Fruit fly (Drosophila melanogaster) whole organism, embryonic: ENCODE results near the gene glob3.

Source experiments
- C15 ChIP-seq: fragments of 200-800 bp; sonication (Bioruptor generic); IDR thresholded peaks from 3 replicates; pipeline ENCODE4 v1.3.6; 2022; ENCODE audit warnings: missing biosample characterization, missing genetic modification characterization
- CG10431 ChIP-seq: fragments of 200-800 bp; sonication (Bioruptor generic); optimal IDR thresholded peaks from 3 replicates; lab custom pipeline; 2018; ENCODE audit warnings: missing biosample characterization, mild to moderate bottlenecking, missing genetic modification characterization
- CG10543 ChIP-seq: fragments of 200-800 bp; sonication (Bioruptor generic); optimal IDR thresholded peaks from 3 replicates; lab custom pipeline; 2017; ENCODE audit warnings: missing biosample characterization, mild to moderate bottlenecking, missing genetic modification characterization, moderate library complexity
- CG10565 ChIP-seq: fragments of 200-800 bp; sonication (Bioruptor generic); optimal IDR thresholded peaks from 3 replicates; lab custom pipeline; 2016; ENCODE audit warnings: missing biosample characterization, mild to moderate bottlenecking, missing genetic modification characterization
- CG11398 ChIP-seq: fragments of 200-800 bp; sonication (Bioruptor generic); optimal IDR thresholded peaks from 2 replicates; lab custom pipeline; 2016; ENCODE audit warnings: missing biosample characterization, missing genetic modification characterization
- CG11560 ChIP-seq: fragments of 200-800 bp; sonication (Bioruptor generic); IDR thresholded peaks from 3 replicates; pipeline ENCODE4 v1.3.6; 2022; ENCODE audit warnings: missing biosample characterization, missing genetic modification characterization
- CG15073 ChIP-seq: fragments of 200-800 bp; sonication (Bioruptor generic); optimal IDR thresholded peaks from 2 replicates; lab custom pipeline; 2016; ENCODE audit warnings: missing biosample characterization, missing genetic modification characterization
- CG16813 ChIP-seq: fragments of 200-800 bp; sonication (Bioruptor generic); IDR thresholded peaks from 3 replicates; pipeline ENCODE4 v1.3.6; 2022; ENCODE audit warnings: missing biosample characterization, missing genetic modification characterization; ENCODE audit not compliant: partially characterized antibody
- CG17359 ChIP-seq: fragments of 200-800 bp; sonication (Bioruptor generic); optimal IDR thresholded peaks from 3 replicates; lab custom pipeline; 2018; ENCODE audit warnings: missing biosample characterization, mild to moderate bottlenecking, missing genetic modification characterization, moderate library complexity
- CG17612 ChIP-seq: fragments of 200-800 bp; sonication (Bioruptor generic); IDR thresholded peaks from 2 replicates; pipeline ENCODE4 v1.3.6; 2022; ENCODE audit warnings: missing biosample characterization, missing genetic modification characterization
- CG2129 ChIP-seq: fragments of 200-800 bp; sonication (Bioruptor generic); IDR thresholded peaks from 2 replicates; pipeline ENCODE4 v1.3.6; 2022; ENCODE audit warnings: missing biosample characterization, missing genetic modification characterization; ENCODE audit not compliant: partially characterized antibody
- CG2199 ChIP-seq: fragments of 200-800 bp; sonication (Bioruptor generic); IDR thresholded peaks from 3 replicates; pipeline ENCODE4 v1.3.6; 2022; ENCODE audit warnings: missing biosample characterization, missing genetic modification characterization
- CG34422 ChIP-seq: fragments of 200-800 bp; sonication (Bioruptor generic); IDR thresholded peaks from 3 replicates; pipeline ENCODE4 v1.3.6; 2022; ENCODE audit warnings: missing biosample characterization, missing genetic modification characterization
- CG3847 ChIP-seq: fragments of 200-800 bp; sonication (Bioruptor generic); IDR thresholded peaks from 2 replicates; pipeline ENCODE4 v1.3.6; 2022; ENCODE audit warnings: missing biosample characterization, missing genetic modification characterization
- CG3995 ChIP-seq: fragments of 200-800 bp; sonication (Bioruptor generic); optimal IDR thresholded peaks from 3 replicates; lab custom pipeline; 2016; ENCODE audit warnings: missing biosample characterization, missing genetic modification characterization
- CG4730 ChIP-seq: fragments of 200-800 bp; sonication (Bioruptor generic); IDR thresholded peaks from 2 replicates; pipeline ENCODE4 v1.3.6; 2022; ENCODE audit warnings: missing biosample characterization, missing genetic modification characterization
- CG4854 ChIP-seq: fragments of 200-800 bp; sonication (Bioruptor generic); optimal IDR thresholded peaks from 2 replicates; lab custom pipeline; 2016; ENCODE audit warnings: missing biosample characterization, missing genetic modification characterization, inconsistent platforms
- CG6813 ChIP-seq: fragments of 200-800 bp; sonication (Bioruptor generic); optimal IDR thresholded peaks from 2 replicates; lab custom pipeline; 2017; ENCODE audit warnings: missing biosample characterization, missing genetic modification characterization, mild to moderate bottlenecking, moderate library complexity, missing genetic modification reagents
- CHES-1-like ChIP-seq: fragments of 200-800 bp; sonication (Bioruptor generic); optimal IDR thresholded peaks from 2 replicates; lab custom pipeline; 2016; ENCODE audit warnings: missing biosample characterization, missing genetic modification characterization
- CoRest ChIP-seq: fragments of 200-800 bp; sonication (Bioruptor generic); optimal IDR thresholded peaks from 3 replicates; lab custom pipeline; 2018; ENCODE audit warnings: missing biosample characterization, mild to moderate bottlenecking, missing genetic modification characterization, moderate library complexity
- Drgx ChIP-seq: fragments of 200-800 bp; sonication (Bioruptor generic); IDR thresholded peaks from 2 replicates; pipeline ENCODE4 v1.3.6; 2022; ENCODE audit warnings: missing biosample characterization, missing genetic modification characterization
- H2.0 ChIP-seq: fragments of 200-800 bp; sonication (Bioruptor generic); IDR thresholded peaks from 2 replicates; pipeline ENCODE4 v1.3.6; 2022; ENCODE audit warnings: missing biosample characterization, missing genetic modification characterization
- Hr78 ChIP-seq, 2 experiments: fragments of 200-800 bp in 1 of 2; fragments of >200 bp in 1 of 2; sonication (Bioruptor generic) in 1 of 2; optimal IDR thresholded peaks; 2 replicates each; lab custom pipeline; 2017 to 2019; ENCODE audit warnings: missing biosample characterization in 2 of 2, missing genetic modification characterization in 2 of 2, mild to moderate bottlenecking in 1 of 2, moderate library complexity in 1 of 2
- Jarid2 ChIP-seq: fragments of 200-800 bp; sonication (Bioruptor generic); optimal IDR thresholded peaks from 3 replicates; lab custom pipeline; 2017; ENCODE audit warnings: mild to moderate bottlenecking, missing biosample characterization, missing genetic modification reagents, missing genetic modification characterization
- MESR4 ChIP-seq: fragments of 200-800 bp; sonication (Bioruptor generic); optimal IDR thresholded peaks from 2 replicates; lab custom pipeline; 2018; ENCODE audit warnings: missing biosample characterization, mild to moderate bottlenecking, missing genetic modification characterization, moderate library complexity
- Med ChIP-seq: fragments of 200-800 bp; sonication (Bioruptor generic); peaks from one replicate; lab custom pipeline; 2016; ENCODE audit warnings: missing biosample characterization, missing genetic modification characterization, mild to moderate bottlenecking, inconsistent platforms, moderate library complexity
- Ptx1 ChIP-seq: fragments of 200-800 bp; sonication (Bioruptor generic); IDR thresholded peaks from 2 replicates; pipeline ENCODE4 v1.3.6; 2022; ENCODE audit warnings: missing biosample characterization, missing genetic modification characterization
- Sry-β ChIP-seq: fragments of 200-800 bp; sonication (Bioruptor generic); optimal IDR thresholded peaks from 2 replicates; lab custom pipeline; 2018; ENCODE audit warnings: missing biosample characterization, mild to moderate bottlenecking, missing genetic modification characterization, moderate library complexity
- Sry-δ ChIP-seq: fragments of 200-800 bp; sonication (Bioruptor generic); optimal IDR thresholded peaks from 2 replicates; lab custom pipeline; 2016; ENCODE audit warnings: missing biosample characterization, missing genetic modification characterization
- TFAM ChIP-seq: fragments of 200-800 bp; sonication (Bioruptor generic); optimal IDR thresholded peaks from 2 replicates; lab custom pipeline; 2017; ENCODE audit warnings: missing biosample characterization, missing genetic modification characterization, inconsistent platforms
- Usf ChIP-seq: fragments of 200-800 bp; sonication (Bioruptor generic); optimal IDR thresholded peaks from 2 replicates; lab custom pipeline; 2017; ENCODE audit warnings: missing genotype, missing biosample characterization, missing genetic modification characterization
- abd-A ChIP-seq: fragments of 200-800 bp; sonication (Bioruptor generic); optimal IDR thresholded peaks from 3 replicates; lab custom pipeline; 2019; ENCODE audit warnings: missing biosample characterization, mild to moderate bottlenecking, missing genetic modification characterization, moderate library complexity
- aop ChIP-seq: fragments of 200-800 bp; sonication (Bioruptor generic); IDR thresholded peaks from 2 replicates; pipeline ENCODE4 v1.3.6; 2022; ENCODE audit warnings: missing biosample characterization, missing genetic modification characterization
- bsh ChIP-seq, 2 experiments: fragments of 200-800 bp; sonication (Bioruptor generic); optimal IDR thresholded peaks; 2 replicates each; lab custom pipeline; 2017 to 2018; ENCODE audit warnings: mild to moderate bottlenecking in 2 of 2, missing biosample characterization in 2 of 2, missing genetic modification characterization in 2 of 2, moderate library complexity in 1 of 2
- cato ChIP-seq: fragments of 200-800 bp; sonication (Bioruptor generic); optimal IDR thresholded peaks from 2 replicates; lab custom pipeline; 2016; ENCODE audit warnings: missing biosample characterization, missing genetic modification characterization, borderline replicate concordance
- dati ChIP-seq: fragments of 200-800 bp; sonication (Bioruptor generic); IDR thresholded peaks from 2 replicates; pipeline ENCODE4 v1.3.6; 2022; ENCODE audit warnings: missing biosample characterization, missing genetic modification characterization
- fru ChIP-seq: fragments of >200 bp; optimal IDR thresholded peaks from 2 replicates; lab custom pipeline; 2017
- gce ChIP-seq: fragments of 200-800 bp; sonication (Bioruptor generic); IDR thresholded peaks from 3 replicates; pipeline ENCODE4 v1.3.6; 2022; ENCODE audit warnings: missing biosample characterization, missing genetic modification characterization
- gfzf ChIP-seq: fragments of 200-800 bp; sonication (Bioruptor generic); optimal IDR thresholded peaks from 2 replicates; lab custom pipeline; 2016; ENCODE audit warnings: missing biosample characterization, mild to moderate bottlenecking, missing genetic modification characterization, moderate library complexity
- hb ChIP-seq: fragments of 200-800 bp; sonication (Bioruptor generic); IDR thresholded peaks from 3 replicates; pipeline ENCODE4 v1.3.6; 2022; ENCODE audit warnings: missing biosample characterization, missing genetic modification characterization; ENCODE audit not compliant: partially characterized antibody
- inv ChIP-seq: fragments of 200-800 bp; sonication (Bioruptor generic); IDR thresholded peaks from 2 replicates; pipeline ENCODE4 v1.3.6; 2022; ENCODE audit warnings: missing biosample characterization, missing genetic modification characterization; ENCODE audit not compliant: partially characterized antibody
- jumu ChIP-seq: fragments of 200-800 bp; sonication (Bioruptor generic); optimal IDR thresholded peaks from 3 replicates; lab custom pipeline; 2016; ENCODE audit warnings: missing biosample characterization, missing genetic modification characterization
- kay ChIP-seq: fragments of 200-800 bp; sonication (Bioruptor generic); optimal IDR thresholded peaks from 2 replicates; lab custom pipeline; 2016; ENCODE audit warnings: missing biosample characterization, missing genetic modification characterization
- repo ChIP-seq: fragments of 200-800 bp; sonication (Bioruptor generic); optimal IDR thresholded peaks from 2 replicates; lab custom pipeline; 2016; ENCODE audit warnings: missing biosample characterization, missing genetic modification characterization
- slp2 ChIP-seq: fragments of 200-800 bp; sonication (Bioruptor generic); optimal IDR thresholded peaks from 2 replicates; lab custom pipeline; 2016; ENCODE audit warnings: missing biosample characterization, missing genetic modification characterization
- sr ChIP-seq: fragments of 200-800 bp; sonication (Bioruptor generic); IDR thresholded peaks from 3 replicates; pipeline ENCODE4 v1.3.6; 2022; ENCODE audit warnings: missing biosample characterization, missing genetic modification characterization
- stc ChIP-seq: fragments of 200-800 bp; sonication (Bioruptor generic); IDR thresholded peaks from 2 replicates; pipeline ENCODE4 v1.3.6; 2022; ENCODE audit warnings: missing biosample characterization, missing genetic modification characterization
- trh ChIP-seq: fragments of 200-800 bp; sonication (Bioruptor generic); optimal IDR thresholded peaks from 2 replicates; lab custom pipeline; 2016; ENCODE audit warnings: missing biosample characterization, missing genetic modification characterization
- usp ChIP-seq: fragments of >200 bp; optimal IDR thresholded peaks from 2 replicates; lab custom pipeline; 2017; ENCODE audit warnings: missing biosample characterization, missing genetic modification characterization
- yki ChIP-seq: fragments of >200 bp; optimal IDR thresholded peaks from 3 replicates; lab custom pipeline; 2018
- zen ChIP-seq: fragments of 200-800 bp; sonication (Bioruptor generic); optimal IDR thresholded peaks from 3 replicates; lab custom pipeline; 2018; ENCODE audit warnings: missing biosample characterization, mild to moderate bottlenecking, missing genetic modification characterization, moderate library complexity

Gene glob3

dm6 chr3R:5791497-5791896, 38.4 kb upstream of the glob3 start, which contains the start of gene Hpf1 (continued):
- TF ChIP-seq Hr78 (GFP tag; optimal IDR thresholded peaks at IDR 0.05; lab: Kevin White, UChicago) = no peak
- no peak for TF ChIP-seq yki (lab: Kevin White, UChicago)
- peak; percentile 65 for TF ChIP-seq Sry-β
- TF ChIP-seq sr (GFP tag; lab: Robert Waterston, UW) = peak; percentile 86; the same call in 2 of the 3 replicates
- TF ChIP-seq inv (GFP tag; lab: Robert Waterston, UW) = no peak
- TF ChIP-seq Jarid2 = peak; percentile 84
- TF ChIP-seq MESR4 = peak; percentile 86
- TF ChIP-seq kay (GFP tag; lab: Kevin White, UChicago) = peak; percentile 96
- peak; percentile 99 for TF ChIP-seq CoRest
- TF ChIP-seq usp (GFP tag; lab: Kevin White, UChicago) = no peak
- TF ChIP-seq dati (GFP tag; lab: Robert Waterston, UW) = peak; percentile 93
- TF ChIP-seq CG2129 (GFP tag; lab: Robert Waterston, UW) = no peak
- peak; percentile 96 for TF ChIP-seq stc
- peak; percentile 100 for TF ChIP-seq Med
- peak; percentile 95 for TF ChIP-seq Usf (GFP tag; lab: Kevin White, UChicago)
- peak; percentile 96 for TF ChIP-seq slp2
- no peak for TF ChIP-seq fru (lab: Kevin White, UChicago)
- peak; percentile 96 for TF ChIP-seq CG6813
- TF ChIP-seq CG10431 = peak; percentile 74
- no peak for TF ChIP-seq abd-A (tag; lab: Kevin White, UChicago)
- TF ChIP-seq CG17612 (GFP tag; lab: Robert Waterston, UW) = peak; percentile 95
- peak; percentile 98 for TF ChIP-seq CG34422 (GFP tag; lab: Robert Waterston, UW)
- peak; percentile 95 for TF ChIP-seq gce
- TF ChIP-seq CG16813 (GFP tag; lab: Robert Waterston, UW) = no peak
- TF ChIP-seq CG4730 (GFP tag; lab: Robert Waterston, UW) = peak; percentile 96
- peak; percentile 98 for TF ChIP-seq Drgx (GFP tag; lab: Robert Waterston, UW)
- TF ChIP-seq C15 = peak; percentile 94
- TF ChIP-seq zen (tag; lab: Kevin White, UChicago) = peak; percentile 97
- peak; percentile 98 for TF ChIP-seq CG17359
- TF ChIP-seq bsh (GFP tag; optimal IDR thresholded peaks at IDR 0.05; lab: Kevin White, UChicago) = peak; percentile 97 to 98
- peak; percentile 97 for TF ChIP-seq H2.0 (GFP tag; lab: Robert Waterston, UW)
- peak; percentile 99 for TF ChIP-seq CHES-1-like (GFP tag; lab: Kevin White, UChicago)
- TF ChIP-seq CG15073 (GFP tag; lab: Kevin White, UChicago) = peak; percentile 86
- peak; percentile 99 for TF ChIP-seq Ptx1 (GFP tag; lab: Robert Waterston, UW)
- peak; percentile 87 for TF ChIP-seq TFAM
- peak; percentile 92 for TF ChIP-seq CG10565 (GFP tag; lab: Kevin White, UChicago)
- peak; percentile 43 for TF ChIP-seq gfzf (GFP tag; lab: Kevin White, UChicago)
- peak; percentile 90 for TF ChIP-seq CG11560 (tag; lab: Robert Waterston, UW)
- peak; percentile 81 for TF ChIP-seq Sry-δ (GFP tag; lab: Kevin White, UChicago)
- peak; percentile 98 for TF ChIP-seq jumu (GFP tag; lab: Kevin White, UChicago)
- peak; percentile 98 for TF ChIP-seq CG3847 (GFP tag; lab: Robert Waterston, UW)
- TF ChIP-seq repo (GFP tag; lab: Kevin White, UChicago) = peak; percentile 97
- peak; percentile 98 for TF ChIP-seq CG11398 (GFP tag; lab: Kevin White, UChicago)
- TF ChIP-seq cato (GFP tag; lab: Kevin White, UChicago) = peak; percentile 96
- peak; percentile 91 for TF ChIP-seq aop (GFP tag; lab: Robert Waterston, UW)
- TF ChIP-seq trh (GFP tag; lab: Kevin White, UChicago) = peak; percentile 96
- peak; percentile 96 for TF ChIP-seq CG4854 (GFP tag; lab: Kevin White, UChicago)
- peak; percentile 93 for TF ChIP-seq CG3995 (GFP tag; lab: Kevin White, UChicago)
- peak; percentile 85; the same call in 2 of the 3 replicates for TF ChIP-seq CG2199
- no peak for TF ChIP-seq hb (GFP tag; lab: Robert Waterston, UW)
- peak; percentile 95 for TF ChIP-seq CG10543
